Worm (Caenorhabditis elegans): ENCODE data around the gene M106.2.

The M106.2 gene

ce11 chrII:10847057-10847456 is 2.7 kb downstream of the M106.2 start:
- peak; percentile 48 for TF ChIP-seq snpc-1.1 (tag; optimal IDR thresholded peaks at IDR 0.05; ENCODE audit: insufficient read depth)
- no peak for TF ChIP-seq ztf-3 (GFP tag; optimal IDR thresholded peaks at IDR 0.05)
- no peak for TF ChIP-seq somi-1 (GFP tag; optimal IDR thresholded peaks at IDR 0.05)
- no peak for TF ChIP-seq let-526 (GFP tag; IDR thresholded peaks at IDR 0.05)
- peak; percentile 15 for TF ChIP-seq snpc-4 (GFP tag; optimal IDR thresholded peaks at IDR 0.05)
- peak in 3 of 4 experiments; percentile 17 to 82 (median 72) for TF ChIP-seq snpc-4 (tag; optimal IDR thresholded peaks at IDR 0.05)
- peak; percentile 52 for TF ChIP-seq hmg-1.2 (GFP tag; IDR thresholded peaks at IDR 0.05)
- TF ChIP-seq aptf-2 (GFP tag; conservative IDR thresholded peaks at IDR 0.05), result no peak
- no peak for TF ChIP-seq attf-3 (GFP tag; conservative IDR thresholded peaks at IDR 0.05)
- no peak for TF ChIP-seq ceh-100 (GFP tag; IDR thresholded peaks at IDR 0.05)
- no peak for TF ChIP-seq ceh-58 (GFP tag; IDR thresholded peaks at IDR 0.05)

- TF ChIP-seq nfyb-1 (GFP tag; IDR thresholded peaks at IDR 0.05) (no peak), lir-1 (GFP tag; conservative IDR thresholded peaks at IDR 0.05) (no peak), snpc-1.1 (tag; optimal IDR thresholded peaks at IDR 0.05; ENCODE audit: insufficient read depth) (no peak), F57A8.1 (GFP tag; optimal IDR thresholded peaks at IDR 0.05) (no peak)
Observed at ce11 chrII:10843527-10843926, 6.3 kb downstream of the M106.2 start, which contains the start of gene M106.8. M106.8 (minus strand) TSS chrII:10843627.

DNA sequence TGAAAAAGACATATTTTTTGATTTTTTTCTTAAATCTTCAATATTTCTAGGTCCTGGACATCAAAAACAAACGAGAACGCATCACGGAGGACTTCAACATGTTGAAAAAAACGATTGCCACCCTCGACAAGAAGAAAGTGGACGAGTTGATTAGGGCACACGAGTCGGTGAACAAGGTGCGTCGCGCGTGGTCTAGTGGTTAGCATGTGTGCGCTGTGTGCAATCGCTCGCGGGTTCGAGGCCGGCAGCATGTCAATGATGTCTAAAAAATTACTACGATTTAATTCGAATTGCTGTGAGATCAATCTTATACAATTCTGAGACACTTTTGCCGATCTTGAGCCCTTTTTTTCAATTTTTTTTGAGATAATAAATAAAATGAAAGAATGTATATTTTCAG is 9.7 kb downstream of the M106.2 start:
- TF ChIP-seq ztf-6 (GFP tag; IDR thresholded peaks at IDR 0.05) (0 out of 2 replicates have a peak, but pooled peaks have one; percentile 60), ccch-3 (GFP tag; optimal IDR thresholded peaks at IDR 0.05) (no peak), egrh-3 (GFP tag; IDR thresholded peaks at IDR 0.05) (no peak), mel-28 (tag; optimal IDR thresholded peaks at IDR 0.05; ENCODE audit: borderline replicate concordance) (peak; percentile 61), xnd-1 (tag; optimal IDR thresholded peaks at IDR 0.05) (no peak), ztf-18 (tag; optimal IDR thresholded peaks at IDR 0.05) (peak; percentile 79), somi-1 (GFP tag; optimal IDR thresholded peaks at IDR 0.05) (peak; percentile 63), lag-1 (GFP tag; IDR thresholded peaks at IDR 0.05) (no peak), zfh-2 (GFP tag; conservative IDR thresholded peaks at IDR 0.05) (peak; percentile 64), T26A5.8 (tag; optimal IDR thresholded peaks at IDR 0.05) (peak; percentile 57), ceh-40 (GFP tag; IDR thresholded peaks at IDR 0.05) (peak; percentile 69; the same call in 1 of the 2 replicates), efl-1 (GFP tag; optimal IDR thresholded peaks at IDR 0.05) (peak; percentile 30), mcd-1 (GFP tag; IDR thresholded peaks at IDR 0.05) (peak; percentile 80), hsf-1 (GFP tag; IDR thresholded peaks at IDR 0.05) (0 out of 2 replicates have a peak, but pooled peaks have one; percentile 25), F37B4.10 (GFP tag; IDR thresholded peaks at IDR 0.05) (no peak), F10E7.11 (tag; optimal IDR thresholded peaks at IDR 0.05) (no peak), madf-3 (GFP tag; IDR thresholded peaks at IDR 0.05) (peak; percentile 60; the same call in 1 of the 2 replicates), nfya-2 (GFP tag; IDR thresholded peaks at IDR 0.05) (no peak), ztf-3 (GFP tag; optimal IDR thresholded peaks at IDR 0.05) (peak; percentile 18), let-526 (GFP tag; IDR thresholded peaks at IDR 0.05) (peak; percentile 85), Y53G8AR.9 (GFP tag; conservative IDR thresholded peaks at IDR 0.05) (peak; percentile 88), bed-1 (GFP tag; IDR thresholded peaks at IDR 0.05) (no peak), hrde-1 (tag; optimal IDR thresholded peaks at IDR 0.05; ENCODE audit: borderline replicate concordance) (peak; percentile 81), snpc-1.3 (tag; optimal IDR thresholded peaks at IDR 0.05; ENCODE audit: insufficient read depth) (peak; percentile 86), C06A6.2 (GFP tag; conservative IDR thresholded peaks at IDR 0.05) (0 out of 2 replicates have a peak, but pooled peaks have one; percentile 36), F57A8.1 (GFP tag; optimal IDR thresholded peaks at IDR 0.05) (peak; percentile 69), lsl-1 (GFP tag; optimal IDR thresholded peaks at IDR 0.05) (peak; percentile 67), unc-62 (GFP tag; optimal IDR thresholded peaks at IDR 0.05) (no peak), nhr-90 (tag; optimal IDR thresholded peaks at IDR 0.05) (peak; percentile 90), lsy-27 (tag; optimal IDR thresholded peaks at IDR 0.05; ENCODE audit: borderline replicate concordance, insufficient read depth) (peak; percentile 79), F49E8.2 (tag; optimal IDR thresholded peaks at IDR 0.05; ENCODE audit: insufficient read depth) (peak; percentile 34), madf-8 (GFP tag; conservative IDR thresholded peaks at IDR 0.05) (peak; percentile 45), Y53F4B.3 (GFP tag; IDR thresholded peaks at IDR 0.05) (no peak), him-1 (tag; optimal IDR thresholded peaks at IDR 0.05) (peak; percentile 91)

Measured in whole organism, young adult.